Fruit fly (Drosophila melanogaster) whole organism, prepupa: ENCODE measurements around the gene CG1227.

Source experiments
- Blimp-1 ChIP-seq: fragments of 200-800 bp; sonication (Bioruptor generic); optimal IDR thresholded peaks from 3 replicates; lab custom pipeline; 2017; ENCODE audit warnings: missing biosample characterization, missing genetic modification characterization, mild to moderate bottlenecking, moderate library complexity, missing genetic modification reagents
- CG10631 ChIP-seq: fragments of 200-800 bp; sonication (Bioruptor generic); optimal IDR thresholded peaks from 2 replicates; lab custom pipeline; 2016; ENCODE audit warnings: missing biosample characterization, missing genetic modification characterization
- CG10669 ChIP-seq: fragments of 200-800 bp; sonication (Bioruptor generic); optimal IDR thresholded peaks from 3 replicates; lab custom pipeline; 2018; ENCODE audit warnings: missing biosample characterization, mild to moderate bottlenecking, missing genetic modification characterization, moderate library complexity
- CG11902 ChIP-seq: fragments of 200-800 bp; sonication (Bioruptor generic); optimal IDR thresholded peaks from 3 replicates; lab custom pipeline; 2016; ENCODE audit warnings: missing biosample characterization, missing genetic modification characterization
- CG1621 ChIP-seq: fragments of 200-800 bp; sonication (Bioruptor generic); optimal IDR thresholded peaks from 3 replicates; lab custom pipeline; 2018; ENCODE audit warnings: missing biosample characterization, mild to moderate bottlenecking, missing genetic modification characterization
- CG34406 ChIP-seq: fragments of 200-800 bp; sonication (Bioruptor generic); optimal IDR thresholded peaks from 3 replicates; lab custom pipeline; 2016; ENCODE audit warnings: missing biosample characterization, missing genetic modification characterization
- CG3919 ChIP-seq: fragments of 200-800 bp; sonication (Bioruptor generic); optimal IDR thresholded peaks from 3 replicates; lab custom pipeline; 2016; ENCODE audit warnings: missing biosample characterization, missing genetic modification characterization
- CG4318 ChIP-seq: fragments of 200-800 bp; sonication (Bioruptor generic); optimal IDR thresholded peaks from 3 replicates; lab custom pipeline; 2017; ENCODE audit warnings: missing biosample characterization, mild to moderate bottlenecking, missing genetic modification characterization
- CG6163 ChIP-seq: fragments of 200-800 bp; sonication (Bioruptor generic); IDR thresholded peaks from 3 replicates; pipeline ENCODE4 v1.3.6; 2022; ENCODE audit warnings: missing biosample characterization, missing genetic modification characterization
- CG6276 ChIP-seq: fragments of 200-800 bp; sonication (Bioruptor generic); optimal IDR thresholded peaks from 2 replicates; lab custom pipeline; 2017; ENCODE audit warnings: missing biosample characterization, mild to moderate bottlenecking, missing genetic modification characterization
- CG7368 ChIP-seq: fragments of 200-800 bp; sonication (Bioruptor generic); optimal IDR thresholded peaks from 3 replicates; lab custom pipeline; 2016; ENCODE audit warnings: missing biosample characterization, missing genetic modification characterization
- CG8119 ChIP-seq: fragments of 200-800 bp; sonication (Bioruptor generic); IDR thresholded peaks from 3 replicates; pipeline ENCODE4 v1.3.6; 2022; ENCODE audit warnings: missing biosample characterization, missing genetic modification characterization
- CG9139 ChIP-seq: fragments of 200-800 bp; sonication (Bioruptor generic); optimal IDR thresholded peaks from 3 replicates; lab custom pipeline; 2017; ENCODE audit warnings: missing biosample characterization, mild to moderate bottlenecking, missing genetic modification characterization
- Eip75B ChIP-seq: fragments of 200-800 bp; sonication (Bioruptor generic); optimal IDR thresholded peaks from 3 replicates; lab custom pipeline; 2016; ENCODE audit warnings: missing biosample characterization, missing genetic modification characterization
- Eip78C ChIP-seq: fragments of 200-800 bp; sonication (Bioruptor generic); peaks from one replicate; lab custom pipeline; 2016; ENCODE audit warnings: missing biosample characterization, missing genetic modification characterization
- Eip93F ChIP-seq: fragments of 200-800 bp; sonication (Bioruptor generic); optimal IDR thresholded peaks from 2 replicates; lab custom pipeline; 2016; ENCODE audit warnings: missing biosample characterization, mild to moderate bottlenecking, missing genetic modification characterization
- Ets21C ChIP-seq: fragments of 200-800 bp; sonication (Bioruptor generic); optimal IDR thresholded peaks from 3 replicates; lab custom pipeline; 2016; ENCODE audit warnings: missing biosample characterization, missing genetic modification characterization
- Hr38 ChIP-seq: sonication (Bioruptor generic); optimal IDR thresholded peaks from 2 replicates; lab custom pipeline; 2016; ENCODE audit warnings: missing biosample characterization, missing genetic modification characterization
- Hr39 ChIP-seq: fragments of 200-800 bp; sonication (Bioruptor generic); optimal IDR thresholded peaks from 2 replicates; lab custom pipeline; 2016; ENCODE audit warnings: missing biosample characterization, missing genetic modification characterization
- Hr4 ChIP-seq: fragments of 200-800 bp; sonication (Bioruptor generic); optimal IDR thresholded peaks from 3 replicates; lab custom pipeline; 2016; ENCODE audit warnings: missing biosample characterization, missing genetic modification characterization
- Smox ChIP-seq: fragments of 200-800 bp; sonication (Bioruptor generic); optimal IDR thresholded peaks from 3 replicates; lab custom pipeline; 2016; ENCODE audit warnings: missing biosample characterization, missing genetic modification characterization
- Sox14 ChIP-seq: fragments of 200-800 bp; sonication (Bioruptor generic); optimal IDR thresholded peaks from 3 replicates; lab custom pipeline; 2016; ENCODE audit warnings: missing biosample characterization, missing genetic modification characterization
- Sox15 ChIP-seq: fragments of 200-800 bp; sonication (Bioruptor generic); optimal IDR thresholded peaks from 3 replicates; lab custom pipeline; 2016; ENCODE audit warnings: missing biosample characterization, missing genetic modification characterization
- acj6 ChIP-seq: fragments of 200-800 bp; sonication (Bioruptor generic); optimal IDR thresholded peaks from 3 replicates; lab custom pipeline; 2016; ENCODE audit warnings: missing biosample characterization, missing genetic modification characterization
- eg ChIP-seq: fragments of 200-800 bp; sonication (Bioruptor generic); IDR thresholded peaks from 3 replicates; pipeline ENCODE4 v1.3.6; 2022; ENCODE audit warnings: missing biosample characterization, missing genetic modification characterization
- esn ChIP-seq: fragments of 200-800 bp; sonication (Bioruptor generic); optimal IDR thresholded peaks from 2 replicates; lab custom pipeline; 2016; ENCODE audit warnings: missing biosample characterization, mild to moderate bottlenecking, missing genetic modification characterization, moderate library complexity
- fd59A ChIP-seq: fragments of 200-800 bp; sonication (Bioruptor generic); optimal IDR thresholded peaks from 2 replicates; lab custom pipeline; 2017; ENCODE audit warnings: missing biosample characterization, mild to moderate bottlenecking, missing genetic modification characterization, missing genetic modification reagents
- fd85E ChIP-seq: fragments of 200-800 bp; sonication (Bioruptor generic); optimal IDR thresholded peaks from 3 replicates; lab custom pipeline; 2016; ENCODE audit warnings: missing biosample characterization, missing genetic modification characterization
- fkh ChIP-seq: fragments of 200-800 bp; sonication (Bioruptor generic); optimal IDR thresholded peaks from 3 replicates; lab custom pipeline; 2017; ENCODE audit warnings: missing biosample characterization, mild to moderate bottlenecking, missing genetic modification characterization, moderate library complexity
- lz ChIP-seq: fragments of 200-800 bp; sonication (Bioruptor generic); optimal IDR thresholded peaks from 3 replicates; lab custom pipeline; 2016; ENCODE audit warnings: missing biosample characterization, missing genetic modification characterization
- pdm3 ChIP-seq: fragments of 200-800 bp; sonication (Bioruptor generic); optimal IDR thresholded peaks from 3 replicates; lab custom pipeline; 2016; ENCODE audit warnings: missing biosample characterization, missing genetic modification characterization
- spab ChIP-seq: fragments of 200-800 bp; sonication (Bioruptor generic); optimal IDR thresholded peaks from 2 replicates; lab custom pipeline; 2017; ENCODE audit warnings: missing biosample characterization, mild to moderate bottlenecking, missing genetic modification characterization, missing genetic modification reagents
- vri ChIP-seq: fragments of 200-800 bp; sonication (Bioruptor generic); optimal IDR thresholded peaks from 3 replicates; lab custom pipeline; 2016; ENCODE audit warnings: missing biosample characterization, mild to moderate bottlenecking, missing genetic modification characterization

Gene CG1227

DNA sequence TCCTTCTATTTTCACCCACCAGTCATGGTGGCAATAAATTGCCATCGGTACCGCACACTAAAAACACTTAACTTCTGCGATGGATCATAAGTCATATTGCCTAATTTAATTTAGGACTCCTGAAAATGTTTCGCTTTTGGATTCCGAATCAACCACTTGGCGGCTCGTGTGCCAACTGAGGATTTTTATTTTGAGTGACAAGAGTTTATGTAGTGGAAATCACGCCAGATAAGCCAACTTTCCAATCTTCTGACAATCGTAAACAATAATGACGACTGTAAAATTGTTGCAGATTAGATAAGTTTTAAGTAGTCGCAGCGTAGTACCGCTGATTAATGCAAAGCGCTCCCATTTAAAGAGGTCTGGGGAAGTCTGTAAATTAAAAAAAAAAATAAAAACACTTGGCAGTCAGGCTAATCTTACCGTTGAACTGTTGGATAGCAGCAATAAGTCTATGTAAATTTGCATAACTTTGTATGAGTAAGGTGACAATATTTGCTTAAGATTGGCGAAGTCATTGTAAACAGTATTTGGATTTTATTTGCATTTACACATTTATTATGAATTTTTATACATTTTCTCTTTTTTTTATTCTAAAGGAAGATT lies 32.5 kb downstream of the CG1227 start, which contains the start of gene CG14606:
Gene CG14606, minus strand, starts transcription at position 160 of the 606 bp plus-strand sequence.
- TF ChIP-seq eg (GFP tag; lab: Robert Waterston, UW) (0 out of 3 replicates have a peak, but pooled peaks have one; percentile 7), CG6276 (GFP tag; lab: Kevin White, UChicago) (no peak), Eip75B (no peak), Sox14 (GFP tag; lab: Kevin White, UChicago) (no peak), vri (GFP tag; lab: Kevin White, UChicago) (peak; percentile 12), Smox (no peak), fkh (peak; percentile 56), CG6163 (GFP tag; lab: Robert Waterston, UW) (no peak)

DNA sequence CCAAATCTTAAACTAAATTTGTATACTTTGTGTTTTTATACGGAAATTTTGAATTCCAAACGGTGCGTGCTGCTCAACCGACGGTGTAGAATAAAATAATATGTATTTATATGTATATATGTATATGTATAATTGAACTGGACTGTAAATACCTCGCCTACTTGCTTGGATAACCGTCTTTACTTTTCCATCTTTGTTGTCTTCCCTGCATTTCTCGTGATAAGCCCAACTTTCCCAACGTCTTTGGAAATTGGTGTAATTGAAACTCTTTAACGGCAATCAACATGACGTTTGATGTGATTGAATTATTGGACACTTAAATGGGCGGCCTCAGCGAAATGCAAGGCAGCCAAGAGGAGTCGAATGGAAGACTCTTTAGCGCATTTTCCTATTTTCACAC lies 41.2 kb downstream of the CG1227 start, which contains the start of gene CG1288:
Gene CG1288, minus strand, starts transcription at position 101 of the 400 bp plus-strand sequence.
- TF ChIP-seq CG4318 (no peak), Eip93F (no peak), Smox (no peak), acj6 (no peak), spab (GFP tag; lab: Kevin White, UChicago) (no peak), fd85E (GFP tag; lab: Kevin White, UChicago) (no peak), vri (GFP tag; lab: Kevin White, UChicago) (no peak), fd59A (GFP tag; lab: Kevin White, UChicago) (no peak), lz (GFP tag; lab: Kevin White, UChicago) (no peak), CG10631 (GFP tag; lab: Kevin White, UChicago) (no peak)

DNA sequence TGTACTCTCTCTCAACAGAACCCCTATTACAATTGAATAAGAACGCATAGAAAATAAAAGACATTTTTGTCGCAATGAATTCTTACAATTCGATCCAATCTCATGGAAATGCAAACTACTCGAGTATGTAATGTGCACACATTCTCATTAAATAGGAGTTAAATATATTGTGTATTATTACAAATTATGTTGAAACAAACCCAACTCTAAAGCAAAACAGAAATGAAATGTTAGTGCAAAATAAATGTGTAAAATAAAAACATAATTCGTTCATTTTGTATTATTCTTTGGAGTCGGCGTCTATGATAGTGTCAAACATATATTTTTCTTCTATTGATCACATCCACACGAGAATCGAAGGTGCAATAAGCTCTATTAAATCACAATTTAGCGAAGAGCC lies 48.9 kb downstream of the CG1227 start, which contains the start of gene CG14609:
Gene CG14609, plus strand, starts transcription at position 301 of the 400 bp plus-strand sequence.
- no peak for TF ChIP-seq Eip93F
- TF ChIP-seq Blimp-1 = no peak
- TF ChIP-seq CG6163 (GFP tag; lab: Robert Waterston, UW) = no peak
- no peak for TF ChIP-seq Hr4 (GFP tag; lab: Kevin White, UChicago)
- TF ChIP-seq Smox = no peak
- no peak for TF ChIP-seq Hr39
- TF ChIP-seq acj6 = no peak
- no peak for TF ChIP-seq lz (GFP tag; lab: Kevin White, UChicago)
- TF ChIP-seq CG9139 (GFP tag; lab: Kevin White, UChicago) = no peak
- no peak for TF ChIP-seq CG7368
- TF ChIP-seq pdm3 = no peak
- no peak for TF ChIP-seq CG1621 (tag; lab: Kevin White, UChicago)
- TF ChIP-seq, all 60 proteins: peak for 0

DNA sequence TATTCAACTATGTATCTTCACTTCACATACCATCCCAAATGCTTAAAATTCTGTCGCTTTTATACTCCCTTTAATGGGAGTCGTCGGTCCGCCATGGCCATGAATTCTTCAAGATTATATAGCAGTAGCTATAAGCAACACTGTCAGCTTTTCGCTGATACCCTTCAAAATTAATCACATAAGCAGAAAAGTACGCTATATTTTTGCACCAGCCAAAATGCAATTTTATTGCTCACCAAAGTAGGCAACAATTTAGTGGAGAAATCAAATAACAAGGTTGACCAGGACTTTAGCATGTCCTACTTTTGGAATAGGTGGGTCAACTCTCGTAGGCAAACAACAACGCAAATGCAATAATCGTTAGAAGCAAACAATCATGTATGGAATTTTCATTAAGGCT lies 49.7 kb downstream of the CG1227 start:
- no peak for TF ChIP-seq CG34406
- no peak for TF ChIP-seq Ets21C (GFP tag; lab: Kevin White, UChicago)
- no peak for TF ChIP-seq esn (GFP tag; lab: Kevin White, UChicago)
- no peak for TF ChIP-seq Hr38 (GFP tag; lab: Kevin White, UChicago)
- no peak for TF ChIP-seq CG4318
- no peak for TF ChIP-seq Eip78C (GFP tag; lab: Kevin White, UChicago)
- no peak for TF ChIP-seq CG3919 (GFP tag; lab: Kevin White, UChicago)
- no peak for TF ChIP-seq CG10669
- TF ChIP-seq Sox15 (GFP tag; lab: Kevin White, UChicago) = no peak
- TF ChIP-seq CG8119 = no peak
- TF ChIP-seq CG11902 (GFP tag; lab: Kevin White, UChicago) = no peak
- TF ChIP-seq pdm3 = no peak
